Worm (Caenorhabditis elegans) whole organism, late embryonic: ENCODE measurements around the gene K08D12.4.

ENCODE experiments used
- F13H6.1 ChIP-seq: sonication (generic microtip); optimal IDR thresholded peaks from 2 replicates; lab custom pipeline; 2016; ENCODE audit warnings: missing genetic modification characterization, missing compliant biosample characterization
- K02D7.2 ChIP-seq: sonication (generic microtip); optimal IDR thresholded peaks from 2 replicates; lab custom pipeline; 2017; ENCODE audit warnings: mild to moderate bottlenecking, missing genetic modification characterization, missing compliant biosample characterization
- K09A11.1 ChIP-seq: sonication (generic microtip); optimal IDR thresholded peaks from 2 replicates; lab custom pipeline; 2017; ENCODE audit warnings: antibody characterized with exemption, mild to moderate bottlenecking, missing genetic modification characterization, missing compliant biosample characterization; ENCODE audit not compliant: insufficient read depth
- T23F11.4 ChIP-seq: fragments of 200-800 bp; sonication (Bioruptor generic); optimal IDR thresholded peaks from 2 replicates; lab custom pipeline; 2018; ENCODE audit warnings: mild to moderate bottlenecking, missing genetic modification characterization, missing compliant biosample characterization
- Y22D7AL.16 ChIP-seq: sonication (generic microtip); optimal IDR thresholded peaks from 2 replicates; lab custom pipeline; 2016; ENCODE audit warnings: missing genetic modification characterization, missing compliant biosample characterization
- ama-1 ChIP-seq: fragments of 150-350 bp; optimal IDR thresholded peaks from 2 replicates; lab custom pipeline; 2014
- ceh-18 ChIP-seq: sonication (generic microtip); optimal IDR thresholded peaks from 2 replicates; lab custom pipeline; 2016; ENCODE audit warnings: missing genetic modification characterization, missing compliant biosample characterization
- ceh-2 ChIP-seq: sonication (generic microtip); optimal IDR thresholded peaks from 2 replicates; lab custom pipeline; 2016; ENCODE audit warnings: missing genotype, missing genetic modification characterization, missing compliant biosample characterization
- ceh-30 ChIP-seq: fragments of 150-350 bp; optimal IDR thresholded peaks from 2 replicates; lab custom pipeline; 2014; ENCODE audit warnings: missing biosample characterization, missing genetic modification characterization
- ceh-45 ChIP-seq: fragments of 200-800 bp; sonication (Bioruptor generic); IDR thresholded peaks from 2 replicates; pipeline ENCODE4 v1.3.6; 2022; ENCODE audit warnings: missing genetic modification reagents, missing genetic modification characterization, missing compliant biosample characterization
- ceh-6 ChIP-seq: fragments of 200-800 bp; sonication (Bioruptor generic); optimal IDR thresholded peaks from 2 replicates; lab custom pipeline; 2018; ENCODE audit warnings: mild to moderate bottlenecking, missing genetic modification characterization, missing compliant biosample characterization
- ceh-9 ChIP-seq: sonication (generic microtip); optimal IDR thresholded peaks from 2 replicates; lab custom pipeline; 2016; ENCODE audit warnings: mild to moderate bottlenecking, missing genetic modification characterization, inconsistent platforms, missing compliant biosample characterization
- che-1 ChIP-seq: sonication (generic microtip); optimal IDR thresholded peaks from 2 replicates; lab custom pipeline; 2016; ENCODE audit warnings: mild to moderate bottlenecking, missing genetic modification characterization, missing compliant biosample characterization
- dmd-4 ChIP-seq: sonication (generic microtip); optimal IDR thresholded peaks from 2 replicates; lab custom pipeline; 2016; ENCODE audit warnings: borderline replicate concordance, missing genetic modification characterization, missing compliant biosample characterization
- dve-1 ChIP-seq: sonication (generic microtip); optimal IDR thresholded peaks from 2 replicates; lab custom pipeline; 2017; ENCODE audit warnings: antibody characterized with exemption, mild to moderate bottlenecking, missing genetic modification characterization, missing compliant biosample characterization
- elt-2 ChIP-seq: sonication (generic microtip); optimal IDR thresholded peaks from 2 replicates; lab custom pipeline; 2016; ENCODE audit warnings: missing genetic modification reagents, missing genetic modification characterization, missing compliant biosample characterization
- elt-4 ChIP-seq: sonication (generic microtip); optimal IDR thresholded peaks from 2 replicates; lab custom pipeline; 2016; ENCODE audit warnings: missing genetic modification characterization, missing compliant biosample characterization
- ets-4 ChIP-seq: sonication (generic microtip); optimal IDR thresholded peaks from 2 replicates; lab custom pipeline; 2016; ENCODE audit warnings: missing genetic modification characterization, missing compliant biosample characterization
- eyg-1 ChIP-seq: sonication (generic microtip); optimal IDR thresholded peaks from 2 replicates; lab custom pipeline; 2016; ENCODE audit warnings: missing genotype, missing genetic modification characterization, missing compliant biosample characterization
- fax-1 ChIP-seq: sonication (generic microtip); optimal IDR thresholded peaks from 2 replicates; lab custom pipeline; 2016; ENCODE audit warnings: missing genotype, missing genetic modification characterization, missing compliant biosample characterization
- fkh-10 ChIP-seq: fragments of 150-350 bp; optimal IDR thresholded peaks from 2 replicates; lab custom pipeline; 2014; ENCODE audit warnings: missing biosample characterization, missing genetic modification reagents, missing genetic modification characterization
- fkh-6 ChIP-seq: sonication (generic microtip); optimal IDR thresholded peaks from 2 replicates; lab custom pipeline; 2016; ENCODE audit warnings: missing genetic modification characterization, missing compliant biosample characterization
- hlh-30 ChIP-seq: sonication (generic microtip); optimal IDR thresholded peaks from 2 replicates; lab custom pipeline; 2017; ENCODE audit warnings: antibody characterized with exemption, missing genetic modification characterization, missing compliant biosample characterization; ENCODE audit not compliant: insufficient read depth
- hlh-6 ChIP-seq: sonication (generic microtip); optimal IDR thresholded peaks from 2 replicates; lab custom pipeline; 2016; ENCODE audit warnings: missing genotype, missing genetic modification characterization, missing compliant biosample characterization
- lin-11 ChIP-seq: fragments of 200-800 bp; sonication (Bioruptor generic); optimal IDR thresholded peaks from 2 replicates; lab custom pipeline; 2018; ENCODE audit warnings: mild to moderate bottlenecking, missing genetic modification characterization, missing compliant biosample characterization
- madf-2 ChIP-seq: sonication (generic microtip); optimal IDR thresholded peaks from 2 replicates; lab custom pipeline; 2017; ENCODE audit warnings: missing genetic modification characterization, missing compliant biosample characterization
- nhr-232 ChIP-seq: sonication (generic microtip); optimal IDR thresholded peaks from 2 replicates; lab custom pipeline; 2016; ENCODE audit warnings: missing genetic modification characterization, missing compliant biosample characterization
- npax-4 ChIP-seq: sonication (generic microtip); optimal IDR thresholded peaks from 2 replicates; lab custom pipeline; 2016; ENCODE audit warnings: missing genetic modification characterization, missing compliant biosample characterization
- odd-2 ChIP-seq: sonication (generic microtip); optimal IDR thresholded peaks from 2 replicates; lab custom pipeline; 2017; ENCODE audit warnings: antibody characterized with exemption, mild to moderate bottlenecking, missing genetic modification characterization, missing compliant biosample characterization
- pat-9 ChIP-seq: fragments of 200-800 bp; sonication (Bioruptor generic); optimal IDR thresholded peaks from 2 replicates; lab custom pipeline; 2018; ENCODE audit warnings: mild to moderate bottlenecking, missing genetic modification characterization, moderate library complexity, missing compliant biosample characterization
- pqm-1 ChIP-seq: sonication (generic microtip); optimal IDR thresholded peaks from 2 replicates; lab custom pipeline; 2016; ENCODE audit warnings: missing genetic modification characterization, missing compliant biosample characterization
- pros-1 ChIP-seq: fragments of 150-350 bp; optimal IDR thresholded peaks from 2 replicates; lab custom pipeline; 2014; ENCODE audit warnings: missing biosample characterization, missing genetic modification reagents, missing genetic modification characterization
- ref-2 ChIP-seq: sonication (generic microtip); optimal IDR thresholded peaks from 2 replicates; lab custom pipeline; 2016; ENCODE audit warnings: missing genetic modification characterization, missing compliant biosample characterization
- sox-2 ChIP-seq: fragments of 200-800 bp; sonication (Bioruptor generic); IDR thresholded peaks from 2 replicates; pipeline ENCODE4 v1.3.6; 2022; ENCODE audit warnings: missing genetic modification reagents, missing genetic modification characterization, missing compliant biosample characterization
- sox-4 ChIP-seq: sonication (generic microtip); optimal IDR thresholded peaks from 2 replicates; lab custom pipeline; 2017; ENCODE audit warnings: mild to moderate bottlenecking, missing genetic modification characterization, inconsistent platforms, missing compliant biosample characterization
- syd-9 ChIP-seq: sonication (generic microtip); optimal IDR thresholded peaks from 2 replicates; lab custom pipeline; 2016; ENCODE audit warnings: mild to moderate bottlenecking, missing genetic modification characterization, moderate library complexity, missing compliant biosample characterization
- tbx-2 ChIP-seq: sonication (generic microtip); optimal IDR thresholded peaks from 2 replicates; lab custom pipeline; 2016; ENCODE audit warnings: missing genetic modification characterization, missing compliant biosample characterization
- tbx-7 ChIP-seq: sonication (generic microtip); optimal IDR thresholded peaks from 2 replicates; lab custom pipeline; 2016; ENCODE audit warnings: missing genotype, missing genetic modification characterization, missing compliant biosample characterization
- zip-5 ChIP-seq: sonication (generic microtip); optimal IDR thresholded peaks from 2 replicates; lab custom pipeline; 2016; ENCODE audit warnings: missing genetic modification characterization, missing compliant biosample characterization

The K08D12.4 gene

DNA sequence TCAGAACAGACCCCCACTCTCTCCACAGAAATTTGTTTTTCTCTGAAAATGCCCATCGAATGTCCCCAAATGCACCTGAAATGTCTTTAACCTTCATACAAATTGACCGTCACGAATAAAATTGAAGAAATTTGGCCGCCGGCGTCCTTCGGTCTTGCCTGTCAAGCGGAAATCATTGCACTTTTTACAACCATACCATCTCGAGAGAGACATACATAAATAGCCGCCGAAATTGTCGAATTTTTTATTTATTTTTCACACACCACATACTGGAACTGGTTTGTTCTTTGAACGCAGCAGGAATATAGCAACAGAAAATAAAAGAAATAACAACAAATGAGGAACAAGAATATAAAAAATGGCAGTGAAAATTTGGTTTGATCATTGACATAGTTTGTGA, 8.6 kb downstream of the K08D12.4 start:
- TF ChIP-seq K02D7.2 (tag; lab: Kevin White, UChicago): no peak
- no peak for TF ChIP-seq pros-1 (tag; lab: Kevin White, UChicago)

ce11 chrIV:1720474-1720873, 13.4 kb downstream of the K08D12.4 start, which contains the start of gene epic-2:
epic-2 (plus strand) TSS chrIV:1720790.
- TF ChIP-seq ets-4 (tag; lab: Kevin White, UChicago) (no peak), ceh-18 (no peak), Y22D7AL.16 (tag; lab: Kevin White, UChicago) (no peak), ref-2 (no peak), che-1 (no peak), eyg-1 (tag; lab: Kevin White, UChicago) (no peak), ceh-45 (GFP tag; lab: Robert Waterston, UW) (no peak), pqm-1 (tag; lab: Kevin White, UChicago) (no peak), npax-4 (no peak), nhr-232 (no peak), syd-9 (tag; lab: Kevin White, UChicago) (no peak), tbx-2 (no peak), odd-2 (no peak)

ce11 chrIV:1721610-1722009, 14.5 kb downstream of the K08D12.4 start:
- TF ChIP-seq hlh-6 (tag; lab: Kevin White, UChicago) (no peak), lin-11 (tag; lab: Kevin White, UChicago) (no peak), fax-1 (tag; lab: Kevin White, UChicago) (no peak), pqm-1 (tag; lab: Kevin White, UChicago) (no peak), K09A11.1 (tag; lab: Kevin White, UChicago) (no peak), ceh-6 (GFP tag; lab: Kevin White, UChicago) (no peak), sox-2 (GFP tag; lab: Robert Waterston, UW) (no peak), madf-2 (no peak), nhr-232 (no peak)

DNA sequence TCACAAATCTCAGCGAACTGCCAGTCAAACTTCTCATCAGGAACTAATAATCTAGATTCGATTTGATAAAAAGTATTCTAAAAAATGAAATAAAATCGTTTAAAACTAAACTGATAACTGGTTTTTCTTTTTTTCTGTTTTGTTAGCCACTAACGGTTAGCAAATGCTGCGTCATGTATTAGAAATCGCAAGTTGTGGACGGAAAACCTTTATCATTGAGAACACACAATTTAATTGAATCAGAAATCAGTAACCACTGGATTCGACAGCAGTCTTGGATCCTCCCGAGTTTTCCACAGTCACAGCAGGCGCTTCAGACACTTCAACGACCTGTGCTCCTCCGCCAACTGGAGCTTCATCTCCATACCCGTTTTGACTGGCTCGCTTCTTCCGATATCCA, 15.9 kb downstream of the K08D12.4 start:
- TF ChIP-seq fkh-6 (tag; lab: Kevin White, UChicago) (no peak), ceh-2 (tag; lab: Kevin White, UChicago) (no peak), K09A11.1 (tag; lab: Kevin White, UChicago) (no peak), zip-5 (tag; lab: Kevin White, UChicago) (no peak), tbx-2 (no peak), elt-4 (tag; lab: Kevin White, UChicago) (no peak), pros-1 (tag; lab: Kevin White, UChicago) (no peak), sox-2 (GFP tag; lab: Robert Waterston, UW) (no peak), hlh-30 (no peak), pqm-1 (tag; lab: Kevin White, UChicago) (no peak), dmd-4 (tag; lab: Kevin White, UChicago) (no peak), ceh-30 (tag; lab: Kevin White, UChicago) (no peak), sox-4 (tag; lab: Kevin White, UChicago) (no peak)

DNA sequence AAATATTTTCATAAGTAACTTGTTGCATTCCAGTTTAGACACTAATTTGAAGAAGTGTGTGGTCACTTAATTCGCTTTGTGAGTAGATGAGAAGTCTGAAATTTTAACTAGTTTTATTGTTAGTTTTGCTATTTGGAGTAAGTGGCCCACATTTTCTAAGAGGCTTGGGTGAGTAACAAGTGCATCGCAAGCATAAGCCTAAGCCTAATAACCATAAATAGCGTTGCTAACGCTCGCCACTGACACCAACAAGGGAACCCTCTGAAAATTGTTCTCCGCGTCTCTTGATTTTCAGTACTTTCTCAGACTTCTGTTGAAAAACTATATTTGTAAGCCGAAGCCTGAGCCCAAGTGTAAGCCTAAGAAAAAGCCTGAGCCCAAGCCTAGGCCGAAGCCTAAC, 17.2 kb downstream of the K08D12.4 start, which contains the start of gene epic-3:
Gene epic-3, minus strand, starts transcription at position 101 of the 400 bp plus-strand sequence.
- TF ChIP-seq sox-2 (GFP tag; lab: Robert Waterston, UW): no peak
- no peak for TF ChIP-seq ceh-18
- TF ChIP-seq dve-1 (tag; lab: Kevin White, UChicago): no peak
- TF ChIP-seq ama-1 (lab: Kevin White, UChicago): no peak
- no peak for TF ChIP-seq odd-2

DNA sequence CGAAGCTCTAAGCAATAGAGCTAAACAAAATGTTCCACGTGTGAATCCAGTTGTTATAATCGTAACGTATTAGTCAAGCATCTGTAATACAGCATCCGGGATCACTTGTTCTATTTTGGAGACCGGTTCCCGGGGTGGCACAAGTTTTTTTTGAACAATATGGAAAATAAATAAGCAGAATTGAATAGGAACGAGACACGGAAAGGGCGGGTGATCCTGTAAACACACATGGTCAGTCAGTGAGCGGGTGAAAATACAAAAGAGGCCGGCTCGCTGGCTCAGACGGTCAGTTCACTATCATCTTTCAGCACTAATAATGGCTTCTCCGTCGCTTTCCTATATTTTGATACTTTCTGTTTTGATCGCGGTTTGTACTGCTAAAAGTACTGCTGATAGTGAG, 18.8 kb downstream of the K08D12.4 start, which contains the start of gene K08D12.8:
Gene K08D12.8, plus strand, starts transcription at position 301 of the 400 bp plus-strand sequence.
- TF ChIP-seq tbx-7 (no peak), hlh-30 (no peak), K02D7.2 (tag; lab: Kevin White, UChicago) (no peak), tbx-2 (no peak), ceh-9 (tag; lab: Kevin White, UChicago) (no peak), ets-4 (tag; lab: Kevin White, UChicago) (no peak), F13H6.1 (tag; lab: Kevin White, UChicago) (no peak), T23F11.4 (GFP tag; lab: Kevin White, UChicago) (no peak), pat-9 (tag; lab: Kevin White, UChicago) (no peak), elt-2 (tag; lab: Kevin White, UChicago) (no peak), syd-9 (tag; lab: Kevin White, UChicago) (no peak), fkh-10 (no peak), elt-4 (tag; lab: Kevin White, UChicago) (no peak)
